Worm (Caenorhabditis elegans): Measurements from ENCODE around the gene C37C3.17.

ce11 chrV:7826917-7827316 is 34.8 kb downstream of the C37C3.17 start, which contains the start of gene mig-6:
- TF ChIP-seq snpc-4 (tag; optimal IDR thresholded peaks at IDR 0.05) (no peak), sup-37 (GFP tag; optimal IDR thresholded peaks at IDR 0.05) (no peak), unc-62 (GFP tag; optimal IDR thresholded peaks at IDR 0.05) (no peak), elt-2 (tag; optimal IDR thresholded peaks at IDR 0.05) (no peak)

Measured in whole organism, L1 larva.